Worm (Caenorhabditis elegans): ENCODE results near the gene rabs-5.

- TF ChIP-seq flt-1 (GFP tag; IDR thresholded peaks at IDR 0.05) (no peak), ztf-29 (GFP tag; IDR thresholded peaks at IDR 0.05) (no peak), med-1 (GFP tag; optimal IDR thresholded peaks at IDR 0.05; ENCODE audit: insufficient read depth) (no peak), ref-1 (GFP tag; conservative IDR thresholded peaks at IDR 0.05) (no peak), ztf-23 (GFP tag; IDR thresholded peaks at IDR 0.05) (no peak)
Measured at ce11 chrIV:8076511-8076910, 30.9 kb downstream of the rabs-5 start.

Measured in whole organism, midembryonic.